Worm (Caenorhabditis elegans) whole organism, L2 larva: Measurements from ENCODE around the gene W09H1.1.

ENCODE experiments used
- ZK546.5 ChIP-seq: sonication (generic microtip); optimal IDR thresholded peaks from 2 replicates; lab custom pipeline; 2017; ENCODE audit warnings: missing biosample characterization, missing genetic modification characterization
- blmp-1 ChIP-seq: sonication (generic microtip); optimal IDR thresholded peaks from 2 replicates; lab custom pipeline; 2017; ENCODE audit warnings: missing genetic modification characterization, mild to moderate bottlenecking, missing compliant biosample characterization, antibody characterized with exemption, moderate library complexity; ENCODE audit not compliant: insufficient read depth
- fos-1 ChIP-seq: fragments of 150-350 bp; optimal IDR thresholded peaks from 2 replicates; lab custom pipeline; 2014; ENCODE audit warnings: missing biosample characterization, missing genetic modification characterization
- lin-13 ChIP-seq: fragments of 150-350 bp; optimal IDR thresholded peaks from 2 replicates; lab custom pipeline; 2014; ENCODE audit warnings: missing biosample characterization, missing genetic modification reagents, missing genetic modification characterization
- lsy-2 ChIP-seq, 2 experiments: fragments of 150-350 bp in 1 of 2; sonication (generic microtip) in 1 of 2; optimal IDR thresholded peaks; 2 replicates each; lab custom pipeline; 2014 to 2017; ENCODE audit warnings: missing biosample characterization in 2 of 2, missing genetic modification characterization in 2 of 2
- nhr-237 ChIP-seq: fragments of 150-350 bp; optimal IDR thresholded peaks from 2 replicates; lab custom pipeline; 2014; ENCODE audit warnings: missing biosample characterization, missing genetic modification characterization
- nhr-77 ChIP-seq: fragments of 150-350 bp; optimal IDR thresholded peaks from 2 replicates; lab custom pipeline; 2014; ENCODE audit warnings: missing biosample characterization, missing genetic modification characterization
- unc-39 ChIP-seq: fragments of 150-350 bp; optimal IDR thresholded peaks from 2 replicates; lab custom pipeline; 2014; ENCODE audit warnings: missing biosample characterization, missing genetic modification characterization
- unc-62 ChIP-seq: fragments of 150-350 bp; optimal IDR thresholded peaks from 2 replicates; lab custom pipeline; 2014; ENCODE audit warnings: missing biosample characterization, missing genetic modification reagents, missing genetic modification characterization

DNA sequence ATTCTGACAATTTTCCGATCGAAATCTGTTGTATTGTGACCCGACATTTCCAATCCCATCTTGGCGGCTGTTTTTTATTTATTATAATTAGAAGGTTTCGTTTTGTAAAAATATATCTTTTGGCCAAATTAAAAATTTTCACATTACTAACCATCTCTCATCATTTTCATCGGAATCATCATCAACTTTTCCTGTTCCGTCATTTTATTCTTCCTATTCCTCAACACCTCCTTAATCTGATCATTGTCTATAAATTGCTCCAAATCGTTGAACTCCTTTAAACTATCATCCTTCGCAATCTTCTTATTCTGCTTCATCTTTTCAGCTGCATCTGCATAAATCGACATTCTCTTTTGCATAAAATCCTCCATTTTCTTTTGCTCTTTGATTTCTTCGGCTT lies 39.0 kb downstream of the W09H1.1 start:
- TF ChIP-seq unc-62 (GFP tag; lab: Kevin White, UChicago) (no peak), unc-39 (tag; lab: Kevin White, UChicago) (no peak), nhr-77 (no peak), blmp-1 (no peak), fos-1 (tag; lab: Kevin White, UChicago) (no peak), lsy-2 (tag; optimal IDR thresholded peaks at IDR 0.05; lab: Kevin White, UChicago) (no peak), lin-13 (GFP tag; lab: Kevin White, UChicago) (no peak), ZK546.5 (no peak), nhr-237 (tag; lab: Kevin White, UChicago) (no peak)
